Fruit fly (Drosophila melanogaster): ENCODE results near the gene Kul.

Gene Kul

dm6 chr3R:29745056-29745455 lies 19.4 kb downstream of the Kul start, which contains the start of the genes Wdr24 and IntS11 (continued):
- TF ChIP-seq Nf-YA (GFP tag; IDR thresholded peaks at IDR 0.05) (peak; percentile 73), hbn (GFP tag; IDR thresholded peaks at IDR 0.05; ENCODE audit: partially characterized antibody) (no peak), CG3407 (GFP tag; optimal IDR thresholded peaks at IDR 0.05) (no peak), rib (GFP tag; IDR thresholded peaks at IDR 0.05) (peak; percentile 91), br (optimal IDR thresholded peaks at IDR 0.05) (no peak), CG12299 (tag; optimal IDR thresholded peaks at IDR 0.05) (peak; percentile 64), Sin3A (optimal IDR thresholded peaks at IDR 0.05) (peak; percentile 93), ro (GFP tag; IDR thresholded peaks at IDR 0.05) (peak; percentile 18; the same call in 1 of the 2 replicates), Myb (GFP tag; optimal IDR thresholded peaks at IDR 0.05) (peak; percentile 68), kni (GFP tag; optimal IDR thresholded peaks at IDR 0.05) (no peak), CG8290 (GFP tag; optimal IDR thresholded peaks at IDR 0.05) (no peak), CG8290 (tag; optimal IDR thresholded peaks at IDR 0.05) (peak in 1 of 2 experiments; percentile 96), ash1 (GFP tag; optimal IDR thresholded peaks at IDR 0.05) (no peak), CG14965 (GFP tag; optimal IDR thresholded peaks at IDR 0.05; ENCODE audit: borderline replicate concordance) (no peak), CG7963 (GFP tag; IDR thresholded peaks at IDR 0.05; ENCODE audit: partially characterized antibody) (no peak), jing (GFP tag; optimal IDR thresholded peaks at IDR 0.05) (no peak), Hey (tag; optimal IDR thresholded peaks at IDR 0.05) (no peak), Side (GFP tag; optimal IDR thresholded peaks at IDR 0.05) (no peak), CG5180 (GFP tag; optimal IDR thresholded peaks at IDR 0.05) (no peak), HLH54F (GFP tag; optimal IDR thresholded peaks at IDR 0.05) (peak; percentile 86), sens (GFP tag) (peak; percentile 93), Camta (GFP tag; optimal IDR thresholded peaks at IDR 0.05) (peak; percentile 31), da (GFP tag; optimal IDR thresholded peaks at IDR 0.05) (no peak), CG4617 (GFP tag; optimal IDR thresholded peaks at IDR 0.05; ENCODE audit: borderline replicate concordance) (peak; percentile 91), bbx (GFP tag; IDR thresholded peaks at IDR 0.05; ENCODE audit: partially characterized antibody) (no peak), CG2120 (GFP tag; optimal IDR thresholded peaks at IDR 0.05) (peak; percentile 97), Deaf1 (tag; optimal IDR thresholded peaks at IDR 0.05) (peak; percentile 61), CG16863 (GFP tag; optimal IDR thresholded peaks at IDR 0.05) (peak; percentile 50), Gsc (GFP tag; IDR thresholded peaks at IDR 0.05) (peak; percentile 82), CG4360 (GFP tag; IDR thresholded peaks at IDR 0.05) (0 out of 2 replicates have a peak, but pooled peaks have one; percentile 32), Bdp1 (GFP tag; optimal IDR thresholded peaks at IDR 0.05) (peak; percentile 44), psq (GFP tag; optimal IDR thresholded peaks at IDR 0.05) (peak; percentile 28), crol (GFP tag; IDR thresholded peaks at IDR 0.05) (no peak), CG3726 (GFP tag; IDR thresholded peaks at IDR 0.05) (peak; percentile 85; the same call in 2 of the 3 replicates), CG15269 (tag; optimal IDR thresholded peaks at IDR 0.05) (peak; percentile 86), CG8359 (GFP tag; optimal IDR thresholded peaks at IDR 0.05; ENCODE audit: borderline replicate concordance) (no peak), otp (GFP tag; IDR thresholded peaks at IDR 0.05) (peak; percentile 65; the same call in 1 of the 3 replicates), dysf (GFP tag; IDR thresholded peaks at IDR 0.05) (peak; percentile 96), hkb (optimal IDR thresholded peaks at IDR 0.05) (peak; percentile 97), hkb (GFP tag; IDR thresholded peaks at IDR 0.05) (peak; percentile 73), Dip3 (GFP tag; optimal IDR thresholded peaks at IDR 0.05) (peak; percentile 91), nerfin-2 (GFP tag; IDR thresholded peaks at IDR 0.05; ENCODE audit: partially characterized antibody) (0 out of 2 replicates have a peak, but pooled peaks have one; percentile 9), CG9932 (GFP tag; IDR thresholded peaks at IDR 0.05) (peak; percentile 97), CG10147 (GFP tag; optimal IDR thresholded peaks at IDR 0.05) (peak; percentile 82), gsb (GFP tag; IDR thresholded peaks at IDR 0.05) (peak; percentile 86), Dp (GFP tag; optimal IDR thresholded peaks at IDR 0.05) (peak; percentile 48), CG1602 (GFP tag; optimal IDR thresholded peaks at IDR 0.05) (peak; percentile 84), phol (tag; optimal IDR thresholded peaks at IDR 0.05) (peak; percentile 85), D (optimal IDR thresholded peaks at IDR 0.05) (no peak), D (GFP tag; optimal IDR thresholded peaks at IDR 0.05) (no peak), CG15011 (GFP tag; optimal IDR thresholded peaks at IDR 0.05) (no peak), az2 (GFP tag; optimal IDR thresholded peaks at IDR 0.05) (peak; percentile 58), D19A (tag; optimal IDR thresholded peaks at IDR 0.05) (no peak)

Data from whole organism, embryonic.